Fruit fly (Drosophila melanogaster): Measurements from ENCODE around the gene TTLL4A.

Gene TTLL4A

dm6 chr2L:10988026-10988425, 1.2 kb upstream of the TTLL4A start:
- TF ChIP-seq noc (tag; optimal IDR thresholded peaks at IDR 0.05): no peak

- no peak for TF ChIP-seq noc (tag; optimal IDR thresholded peaks at IDR 0.05)
These were observed 12.3 kb downstream of the TTLL4A start, which contains the start of the genes aub and lectin-33A for dm6 chr2L:11001376-11002122. Gene aub (minus strand): TSS chr2L:11001476. Gene lectin-33A (plus strand): TSS chr2L:11002072.

dm6 chr2L:11003925-11004673, 14.9 kb downstream of the TTLL4A start, which contains the start of gene RpL9:
Gene RpL9 (minus strand): TSS chr2L:11004189.
- no peak for TF ChIP-seq noc (tag; optimal IDR thresholded peaks at IDR 0.05)

- no peak for TF ChIP-seq noc (tag; optimal IDR thresholded peaks at IDR 0.05)
These were observed 15.5 kb downstream of the TTLL4A start, which contains the start of gene Nup154 for dm6 chr2L:11004674-11005045. Gene Nup154 (plus strand): TSS chr2L:11004820.

- peak; percentile 46 for TF ChIP-seq noc (tag; optimal IDR thresholded peaks at IDR 0.05)
These were observed 21.8 kb downstream of the TTLL4A start, which contains the start of the genes Art8 and dUTPase for dm6 chr2L:11010999-11011398. Gene Art8 (minus strand): TSS chr2L:11011086. Gene dUTPase (plus strand): TSS chr2L:11011312.

- no peak for TF ChIP-seq noc (tag; optimal IDR thresholded peaks at IDR 0.05)
These were observed 24.9 kb downstream of the TTLL4A start for dm6 chr2L:11014018-11014611.

dm6 chr2L:11014671-11015070, 25.5 kb downstream of the TTLL4A start:
- no peak for TF ChIP-seq noc (tag; optimal IDR thresholded peaks at IDR 0.05)

dm6 chr2L:11015320-11015719, 26.1 kb downstream of the TTLL4A start, which contains the start of gene Acp32CD:
Gene Acp32CD (plus strand): TSS chr2L:11015620.
- no peak for TF ChIP-seq noc (tag; optimal IDR thresholded peaks at IDR 0.05)

- no peak for TF ChIP-seq noc (tag; optimal IDR thresholded peaks at IDR 0.05)
These were observed 27.5 kb downstream of the TTLL4A start, which contains the start of gene CG14913 for dm6 chr2L:11016695-11017094. Gene CG14913 (plus strand): TSS chr2L:11016995.

- no peak for TF ChIP-seq noc (tag; optimal IDR thresholded peaks at IDR 0.05)
These were observed 32.4 kb downstream of the TTLL4A start for dm6 chr2L:11021606-11022005.

dm6 chr2L:11022804-11023203, 33.6 kb downstream of the TTLL4A start:
- TF ChIP-seq noc (tag; optimal IDR thresholded peaks at IDR 0.05): no peak

dm6 chr2L:11023875-11024274, 34.7 kb downstream of the TTLL4A start:
- no peak for TF ChIP-seq noc (tag; optimal IDR thresholded peaks at IDR 0.05)

dm6 chr2L:11027213-11027612, 38.0 kb downstream of the TTLL4A start:
- no peak for TF ChIP-seq noc (tag; optimal IDR thresholded peaks at IDR 0.05)

dm6 chr2L:11027825-11028496, 38.8 kb downstream of the TTLL4A start:
- no peak for TF ChIP-seq noc (tag; optimal IDR thresholded peaks at IDR 0.05)

dm6 chr2L:11032285-11032970, 43.2 kb downstream of the TTLL4A start:
- TF ChIP-seq noc (tag; optimal IDR thresholded peaks at IDR 0.05): no peak

Measured in whole organism, larva.